Worm (Caenorhabditis elegans): Measurements from ENCODE around the gene B0034.4.

The B0034.4 gene

DNA sequence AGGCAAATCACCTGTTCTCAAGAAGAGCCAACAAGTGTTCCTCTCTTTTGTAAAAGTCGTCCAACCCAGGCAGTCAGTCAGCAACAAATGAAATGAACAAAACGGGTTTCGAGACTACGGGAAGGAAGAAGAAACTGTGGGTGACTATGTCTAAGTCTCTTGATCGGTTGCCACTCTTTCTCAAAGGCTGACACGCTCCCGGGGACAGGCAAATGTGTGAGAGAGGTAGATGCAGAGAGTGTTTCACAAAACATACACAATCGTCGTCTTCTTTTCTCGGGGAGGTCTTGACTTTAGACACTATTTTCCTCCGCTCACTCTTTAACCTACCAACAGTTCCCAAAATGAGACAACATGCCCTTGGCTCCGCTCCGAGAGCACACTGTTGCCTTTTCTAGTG, 38.2 kb downstream of the B0034.4 start:
- TF ChIP-seq hlh-4 (tag; optimal IDR thresholded peaks at IDR 0.05): no peak
- TF ChIP-seq efl-1 (optimal IDR thresholded peaks at IDR 0.05): peak in 1 of 2 experiments; percentile 15
- no peak for TF ChIP-seq efl-1 (GFP tag; optimal IDR thresholded peaks at IDR 0.05 in 1 of 2)
- no peak for TF ChIP-seq alr-1 (tag; optimal IDR thresholded peaks at IDR 0.05; ENCODE audit: borderline replicate concordance)
- no peak for TF ChIP-seq ceh-63 (GFP tag; optimal IDR thresholded peaks at IDR 0.05)
- TF ChIP-seq ceh-90 (tag; optimal IDR thresholded peaks at IDR 0.05): no peak
- TF ChIP-seq mdl-1 (tag; optimal IDR thresholded peaks at IDR 0.05): peak in 1 of 2 experiments; percentile 28
- TF ChIP-seq egl-13 (tag; optimal IDR thresholded peaks at IDR 0.05): no peak
- peak; percentile 14 for TF ChIP-seq nhr-90 (tag; optimal IDR thresholded peaks at IDR 0.05; ENCODE audit: poor library complexity)
- peak; percentile 9 for TF ChIP-seq skn-1 (tag; optimal IDR thresholded peaks at IDR 0.05)
- TF ChIP-seq efl-3 (GFP tag; optimal IDR thresholded peaks at IDR 0.05): no peak
- no peak for TF ChIP-seq C04F5.9 (tag; optimal IDR thresholded peaks at IDR 0.05)
- TF ChIP-seq ceh-82 (tag; optimal IDR thresholded peaks at IDR 0.05): no peak
- TF ChIP-seq sup-37 (GFP tag; optimal IDR thresholded peaks at IDR 0.05): no peak
- no peak for TF ChIP-seq ztf-4 (tag; optimal IDR thresholded peaks at IDR 0.05)
- no peak for TF ChIP-seq sptf-1 (tag; optimal IDR thresholded peaks at IDR 0.05)
- TF ChIP-seq mep-1 (tag; optimal IDR thresholded peaks at IDR 0.05): no peak
- TF ChIP-seq nhr-85 (tag): peak; percentile 80
- TF ChIP-seq egl-27 (tag; optimal IDR thresholded peaks at IDR 0.05): no peak
- TF ChIP-seq swsn-7 (tag; optimal IDR thresholded peaks at IDR 0.05): no peak
- TF ChIP-seq nhr-71 (tag; optimal IDR thresholded peaks at IDR 0.05): peak; percentile 25
- TF ChIP-seq mef-2 (tag; optimal IDR thresholded peaks at IDR 0.05): no peak
- no peak for TF ChIP-seq lin-39 (tag; optimal IDR thresholded peaks at IDR 0.05)
- TF ChIP-seq fkh-10 (GFP tag; optimal IDR thresholded peaks at IDR 0.05): no peak
- no peak for TF ChIP-seq aha-1 (tag; optimal IDR thresholded peaks at IDR 0.05)
- TF ChIP-seq elt-2 (tag; optimal IDR thresholded peaks at IDR 0.05): no peak
- no peak for TF ChIP-seq irx-1 (tag; optimal IDR thresholded peaks at IDR 0.05)
- no peak for TF ChIP-seq fos-1 (tag; optimal IDR thresholded peaks at IDR 0.05)
- TF ChIP-seq nhr-28 (tag; optimal IDR thresholded peaks at IDR 0.05): no peak
- no peak for TF ChIP-seq tlp-1 (tag; optimal IDR thresholded peaks at IDR 0.05)
- TF ChIP-seq rnt-1 (tag; optimal IDR thresholded peaks at IDR 0.05): no peak
- TF ChIP-seq unc-30 (tag; optimal IDR thresholded peaks at IDR 0.05): no peak
- TF ChIP-seq ets-5 (GFP tag; IDR thresholded peaks at IDR 0.05): no peak
- no peak for TF ChIP-seq unc-86 (tag; optimal IDR thresholded peaks at IDR 0.05)
- TF ChIP-seq lin-35 (GFP tag; optimal IDR thresholded peaks at IDR 0.05): peak in 1 of 2 experiments; percentile 62
- TF ChIP-seq pqm-1 (tag; optimal IDR thresholded peaks at IDR 0.05): no peak
- TF ChIP-seq tbx-2 (tag; optimal IDR thresholded peaks at IDR 0.05): peak; percentile 25
- TF ChIP-seq lir-3 (tag; optimal IDR thresholded peaks at IDR 0.05; ENCODE audit: poor library complexity): no peak
- TF ChIP-seq nhr-11 (tag; optimal IDR thresholded peaks at IDR 0.05): no peak
- TF ChIP-seq fkh-8 (tag; optimal IDR thresholded peaks at IDR 0.05): no peak
- TF ChIP-seq hpl-2 (GFP tag; optimal IDR thresholded peaks at IDR 0.05): no peak
- TF ChIP-seq aly-2 (tag; optimal IDR thresholded peaks at IDR 0.05): no peak
- no peak for TF ChIP-seq nhr-84 (tag; optimal IDR thresholded peaks at IDR 0.05)
- no peak for TF ChIP-seq zip-4 (GFP tag; optimal IDR thresholded peaks at IDR 0.05)
- peak in 1 of 3 experiments; percentile 1 for TF ChIP-seq dpl-1 (GFP tag; optimal IDR thresholded peaks at IDR 0.05)
- peak; percentile 47 for TF ChIP-seq nhr-77 (tag; optimal IDR thresholded peaks at IDR 0.05)
- TF ChIP-seq mab-9 (GFP tag; IDR thresholded peaks at IDR 0.05): no peak
- no peak for TF ChIP-seq unc-98 (GFP tag; IDR thresholded peaks at IDR 0.05)
- peak; percentile 3 for TF ChIP-seq ama-1 (optimal IDR thresholded peaks at IDR 0.05)
- no peak for TF ChIP-seq vab-15 (tag; optimal IDR thresholded peaks at IDR 0.05)
- no peak for TF ChIP-seq hlh-17 (GFP tag; optimal IDR thresholded peaks at IDR 0.05; ENCODE audit: borderline replicate concordance)
- no peak for TF ChIP-seq xbp-1 (tag; optimal IDR thresholded peaks at IDR 0.05)
- TF ChIP-seq fkh-4 (tag; optimal IDR thresholded peaks at IDR 0.05; ENCODE audit: borderline replicate concordance): no peak
- no peak for TF ChIP-seq F16B12.6 (tag; optimal IDR thresholded peaks at IDR 0.05)
- no peak for TF ChIP-seq nhr-76 (tag; optimal IDR thresholded peaks at IDR 0.05)

All from whole organism, L1 larva.